Fruit fly (Drosophila melanogaster) whole organism, embryonic: ENCODE results near the gene CG13012.
A peak's percentile ranks its signal among the peaks of the same experiment; 100 is the strongest.

Experiments used
- Ada2b ChIP-seq: fragments of 200-800 bp; sonication (Bioruptor generic); IDR thresholded peaks from 2 replicates; pipeline ENCODE4 v1.3.6; 2022; ENCODE audit warnings: missing biosample characterization, missing genetic modification characterization
- Blimp-1 ChIP-seq: fragments of 200-800 bp; sonication (Bioruptor generic); optimal IDR thresholded peaks from 3 replicates; lab custom pipeline; 2018; ENCODE audit warnings: missing biosample characterization, missing genetic modification characterization, mild to moderate bottlenecking, moderate library complexity, missing genetic modification reagents
- CG10267 ChIP-seq: fragments of 200-800 bp; sonication (Bioruptor generic); optimal IDR thresholded peaks from 2 replicates; lab custom pipeline; 2018; ENCODE audit warnings: missing biosample characterization, mild to moderate bottlenecking, missing genetic modification characterization, moderate library complexity
- CG10366 ChIP-seq: fragments of 200-800 bp; sonication (Bioruptor generic); IDR thresholded peaks from 2 replicates; pipeline ENCODE4 v1.3.6; 2022; ENCODE audit warnings: missing biosample characterization, missing genetic modification characterization
- CG11085 ChIP-seq: fragments of 200-800 bp; sonication (Bioruptor generic); IDR thresholded peaks from 2 replicates; pipeline ENCODE4 v1.3.6; 2022; ENCODE audit warnings: missing biosample characterization, missing genetic modification characterization
- CG11504 ChIP-seq: fragments of 200-800 bp; sonication (Bioruptor generic); optimal IDR thresholded peaks from 3 replicates; lab custom pipeline; 2019; ENCODE audit warnings: missing biosample characterization, mild to moderate bottlenecking, missing genetic modification characterization, moderate library complexity
- CG12299 ChIP-seq: fragments of 200-800 bp; sonication (Bioruptor generic); optimal IDR thresholded peaks from 2 replicates; lab custom pipeline; 2018; ENCODE audit warnings: missing biosample characterization, mild to moderate bottlenecking, missing genetic modification characterization
- CG14710 ChIP-seq: fragments of 200-800 bp; sonication (Bioruptor generic); optimal IDR thresholded peaks from 3 replicates; lab custom pipeline; 2019; ENCODE audit warnings: missing biosample characterization, mild to moderate bottlenecking, missing genetic modification characterization, moderate library complexity
- CG16779 ChIP-seq: fragments of 200-800 bp; sonication (Bioruptor generic); IDR thresholded peaks from 2 replicates; pipeline ENCODE4 v1.3.6; 2022; ENCODE audit warnings: missing biosample characterization, missing genetic modification characterization
- CG2199 ChIP-seq: fragments of 200-800 bp; sonication (Bioruptor generic); IDR thresholded peaks from 3 replicates; pipeline ENCODE4 v1.3.6; 2022; ENCODE audit warnings: missing biosample characterization, missing genetic modification characterization
- CG2712 ChIP-seq: fragments of 200-800 bp; optimal IDR thresholded peaks from 3 replicates; lab custom pipeline; 2019; ENCODE audit warnings: missing biosample characterization, mild to moderate bottlenecking, missing genetic modification characterization, moderate library complexity
- CG33557 ChIP-seq: fragments of 200-800 bp; sonication (Bioruptor generic); optimal IDR thresholded peaks from 2 replicates; lab custom pipeline; 2019; ENCODE audit warnings: missing biosample characterization, mild to moderate bottlenecking, missing genetic modification characterization, moderate library complexity
- CG5953 ChIP-seq: fragments of 200-800 bp; sonication (Bioruptor generic); IDR thresholded peaks from 2 replicates; pipeline ENCODE4 v1.3.6; 2022; ENCODE audit warnings: missing biosample characterization, missing genetic modification characterization
- CG7987 ChIP-seq: fragments of 200-800 bp; sonication (Bioruptor generic); optimal IDR thresholded peaks from 2 replicates; lab custom pipeline; 2018; ENCODE audit warnings: missing biosample characterization, mild to moderate bottlenecking, missing genetic modification characterization, moderate library complexity
- CkIIα-i1 ChIP-seq: fragments of 200-800 bp; sonication (Bioruptor generic); IDR thresholded peaks from 2 replicates; pipeline ENCODE4 v1.3.6; 2022; ENCODE audit warnings: missing biosample characterization, missing genetic modification characterization
- D19A ChIP-seq: fragments of 200-800 bp; optimal IDR thresholded peaks from 3 replicates; lab custom pipeline; 2019; ENCODE audit warnings: missing biosample characterization, mild to moderate bottlenecking, missing genetic modification characterization, moderate library complexity
- D19B ChIP-seq: fragments of 200-800 bp; sonication (Bioruptor generic); optimal IDR thresholded peaks from 2 replicates; lab custom pipeline; 2017; ENCODE audit warnings: missing biosample characterization, mild to moderate bottlenecking, missing genetic modification characterization
- Dfd ChIP-seq, 2 experiments: fragments of >200 bp; optimal IDR thresholded peaks; 2 replicates each; lab custom pipeline; 2017; ENCODE audit warnings: missing biosample characterization in 2 of 2, missing genetic modification characterization in 2 of 2
- Dref ChIP-seq: fragments of 200-800 bp; sonication (Bioruptor generic); IDR thresholded peaks from 2 replicates; pipeline ENCODE4 v1.3.6; 2022; ENCODE audit warnings: missing biosample characterization, missing genetic modification characterization
- E2f2 ChIP-seq: fragments of 200-800 bp; sonication (Bioruptor generic); IDR thresholded peaks from 2 replicates; pipeline ENCODE4 v1.3.6; 2022; ENCODE audit warnings: missing biosample characterization, missing genetic modification characterization
- Hr51 ChIP-seq, 2 experiments: fragments of 200-800 bp; sonication (Bioruptor generic); optimal IDR thresholded peaks; 2 replicates in 1 of 2; 3 replicates in 1 of 2; lab custom pipeline; 2016 to 2018; ENCODE audit warnings: missing biosample characterization in 2 of 2, missing genetic modification characterization in 2 of 2, mild to moderate bottlenecking in 1 of 2, moderate library complexity in 1 of 2
- Hr78 ChIP-seq, 2 experiments: fragments of 200-800 bp in 1 of 2; fragments of >200 bp in 1 of 2; sonication (Bioruptor generic) in 1 of 2; optimal IDR thresholded peaks; 2 replicates each; lab custom pipeline; 2017 to 2019; ENCODE audit warnings: missing biosample characterization in 2 of 2, missing genetic modification characterization in 2 of 2, mild to moderate bottlenecking in 1 of 2, moderate library complexity in 1 of 2
- Med ChIP-seq: fragments of 200-800 bp; sonication (Bioruptor generic); peaks from one replicate; lab custom pipeline; 2016; ENCODE audit warnings: missing biosample characterization, missing genetic modification characterization, mild to moderate bottlenecking, inconsistent platforms, moderate library complexity
- Ptx1 ChIP-seq: fragments of 200-800 bp; sonication (Bioruptor generic); IDR thresholded peaks from 2 replicates; pipeline ENCODE4 v1.3.6; 2022; ENCODE audit warnings: missing biosample characterization, missing genetic modification characterization
- Sox102F ChIP-seq: fragments of 200-800 bp; sonication (Bioruptor generic); optimal IDR thresholded peaks from 2 replicates; lab custom pipeline; 2018; ENCODE audit warnings: missing biosample characterization, mild to moderate bottlenecking, missing genetic modification characterization, moderate library complexity
- bsh ChIP-seq, 2 experiments: fragments of 200-800 bp; sonication (Bioruptor generic); optimal IDR thresholded peaks; 2 replicates each; lab custom pipeline; 2017 to 2018; ENCODE audit warnings: mild to moderate bottlenecking in 2 of 2, missing biosample characterization in 2 of 2, missing genetic modification characterization in 2 of 2, moderate library complexity in 1 of 2
- en ChIP-seq: fragments of 200-800 bp; sonication (Bioruptor generic); optimal IDR thresholded peaks from 2 replicates; lab custom pipeline; 2016; ENCODE audit warnings: missing biosample characterization, missing genetic modification characterization
- fd96Cb ChIP-seq: fragments of 200-800 bp; sonication (Bioruptor generic); optimal IDR thresholded peaks from 2 replicates; lab custom pipeline; 2018; ENCODE audit warnings: missing biosample characterization, mild to moderate bottlenecking, missing genetic modification characterization, moderate library complexity
- gem ChIP-seq: fragments of 200-800 bp; sonication (Bioruptor generic); optimal IDR thresholded peaks from 2 replicates; lab custom pipeline; 2019; ENCODE audit warnings: missing biosample characterization, mild to moderate bottlenecking, missing genetic modification characterization, moderate library complexity
- grn ChIP-seq: fragments of 200-800 bp; sonication (Bioruptor generic); optimal IDR thresholded peaks from 3 replicates; lab custom pipeline; 2017; ENCODE audit warnings: missing biosample characterization, missing genetic modification characterization
- nmo ChIP-seq: fragments of 200-800 bp; sonication (Bioruptor generic); optimal IDR thresholded peaks from 2 replicates; lab custom pipeline; 2018; ENCODE audit warnings: missing biosample characterization, mild to moderate bottlenecking, missing genetic modification characterization, moderate library complexity
- pros ChIP-seq: fragments of 200-800 bp; sonication (Bioruptor generic); optimal IDR thresholded peaks from 3 replicates; lab custom pipeline; 2019; ENCODE audit warnings: missing biosample characterization, mild to moderate bottlenecking, missing genetic modification characterization, moderate library complexity
- sr ChIP-seq: fragments of 200-800 bp; sonication (Bioruptor generic); IDR thresholded peaks from 3 replicates; pipeline ENCODE4 v1.3.6; 2022; ENCODE audit warnings: missing biosample characterization, missing genetic modification characterization
- toy ChIP-seq: fragments of 200-800 bp; sonication (Bioruptor generic); IDR thresholded peaks from 2 replicates; pipeline ENCODE4 v1.3.6; 2022; ENCODE audit warnings: missing biosample characterization, missing genetic modification characterization
- tx ChIP-seq: fragments of 200-800 bp; sonication (Bioruptor generic); optimal IDR thresholded peaks from 2 replicates; lab custom pipeline; 2016; ENCODE audit warnings: missing biosample characterization, missing genetic modification characterization
- vfl ChIP-seq: fragments of 200-800 bp; sonication (Bioruptor generic); optimal IDR thresholded peaks from 2 replicates; lab custom pipeline; 2016; ENCODE audit warnings: missing biosample characterization, missing genetic modification characterization
- z ChIP-seq: fragments of 200-800 bp; sonication (Bioruptor generic); IDR thresholded peaks from 3 replicates; pipeline ENCODE4 v1.3.6; 2022; ENCODE audit warnings: missing biosample characterization, missing genetic modification characterization

The CG13012 gene

dm6 chrX:16689966-16690365, 13.4 kb upstream of the CG13012 start:
- peak; percentile 92 for TF ChIP-seq D19A
- no peak for TF ChIP-seq CG11085 (GFP tag; lab: Robert Waterston, UW)
- TF ChIP-seq bsh (GFP tag; optimal IDR thresholded peaks at IDR 0.05; lab: Kevin White, UChicago), result peak in 1 of 2 experiments; percentile 55
- peak; percentile 29 for TF ChIP-seq Blimp-1 (GFP tag; lab: Kevin White, UChicago)
- TF ChIP-seq CG10366 (GFP tag; lab: Robert Waterston, UW), result no peak
- peak; percentile 15 for TF ChIP-seq nmo (GFP tag; lab: Kevin White, UChicago)
- no peak for TF ChIP-seq D19B (GFP tag; lab: Kevin White, UChicago)
- peak; percentile 29 for TF ChIP-seq gem (tag; lab: Kevin White, UChicago)
- TF ChIP-seq CG5953 (GFP tag; lab: Robert Waterston, UW), result no peak
- TF ChIP-seq CG2712 (tag; lab: Kevin White, UChicago), result peak; percentile 34
- TF ChIP-seq CkIIα-i1 (GFP tag; lab: Robert Waterston, UW), result no peak
- TF ChIP-seq fd96Cb (tag; lab: Kevin White, UChicago), result peak; percentile 25

- peak; percentile 90 for TF ChIP-seq sr (GFP tag; lab: Robert Waterston, UW)
- TF ChIP-seq grn, result peak; percentile 34
- TF ChIP-seq CG7987 (GFP tag; lab: Kevin White, UChicago), result no peak
Observed at dm6 chrX:16689339-16689738, 12.8 kb upstream of the CG13012 start.

- TF ChIP-seq CG2199 (no peak), CG10267 (tag; lab: Kevin White, UChicago) (no peak), pros (GFP tag; lab: Kevin White, UChicago) (peak; percentile 74), CG11504 (no peak), Sox102F (GFP tag; lab: Kevin White, UChicago) (no peak), CG16779 (GFP tag; lab: Robert Waterston, UW) (no peak), sr (GFP tag; lab: Robert Waterston, UW) (no peak), E2f2 (0 out of 2 replicates have a peak, but pooled peaks have one; percentile 9), CG33557 (GFP tag; lab: Kevin White, UChicago) (no peak), Ada2b (GFP tag; lab: Robert Waterston, UW) (no peak), Ptx1 (GFP tag; lab: Robert Waterston, UW) (no peak), z (GFP tag; lab: Robert Waterston, UW) (peak; percentile 60; the same call in 2 of the 3 replicates), Dfd (GFP tag; optimal IDR thresholded peaks at IDR 0.05; lab: Kevin White, UChicago) (no peak), en (GFP tag; lab: Kevin White, UChicago) (no peak), CG12299 (tag; lab: Kevin White, UChicago) (no peak), Hr78 (GFP tag; optimal IDR thresholded peaks at IDR 0.05; lab: Kevin White, UChicago) (no peak), vfl (no peak), CG14710 (tag; lab: Kevin White, UChicago) (peak; percentile 32), toy (GFP tag; lab: Robert Waterston, UW) (no peak), Med (GFP tag; lab: Kevin White, UChicago) (peak; percentile 31), Hr51 (GFP tag; optimal IDR thresholded peaks at IDR 0.05; lab: Kevin White, UChicago) (no peak), Dref (0 out of 2 replicates have a peak, but pooled peaks have one; percentile 31), tx (GFP tag; lab: Kevin White, UChicago) (no peak)
Observed at dm6 chrX:16688106-16688459, 11.5 kb upstream of the CG13012 start.
